Worm (Caenorhabditis elegans): ENCODE data around the gene aps-1.
"Not testable (repeated sequence)": the region's sequence is repeated elsewhere in the genome, so short reads cannot be mapped to it uniquely, and the experiment has no call there.

aps-1 gene

ce11 chrV:6034714-6035113 is 16.9 kb downstream of the aps-1 start, which contains the start of gene dhs-17:
Gene dhs-17, minus strand, starts transcription at chrV:6034814.
- no peak for TF ChIP-seq R02D3.7 (tag; optimal IDR thresholded peaks at IDR 0.05)
- TF ChIP-seq sma-9 (GFP tag; optimal IDR thresholded peaks at IDR 0.05) = no peak
- TF ChIP-seq sma-9 (tag; optimal IDR thresholded peaks at IDR 0.05) = no peak
- no peak for TF ChIP-seq nhr-23 (tag; optimal IDR thresholded peaks at IDR 0.05)
- no peak for TF ChIP-seq ZK546.5 (tag; optimal IDR thresholded peaks at IDR 0.05)
- TF ChIP-seq peb-1 (tag; optimal IDR thresholded peaks at IDR 0.05) = no peak
- TF ChIP-seq nhr-21 (tag; optimal IDR thresholded peaks at IDR 0.05) = no peak
- TF ChIP-seq nhr-25 (tag; optimal IDR thresholded peaks at IDR 0.05) = no peak
- TF ChIP-seq nhr-10 (tag; optimal IDR thresholded peaks at IDR 0.05) = no peak
- no peak for TF ChIP-seq lin-13 (GFP tag; optimal IDR thresholded peaks at IDR 0.05)
- no peak for TF ChIP-seq mab-5 (tag; optimal IDR thresholded peaks at IDR 0.05)
- no peak for TF ChIP-seq nhr-12 (tag; optimal IDR thresholded peaks at IDR 0.05)
- TF ChIP-seq sem-4 (tag; optimal IDR thresholded peaks at IDR 0.05) = no peak
- TF ChIP-seq mdl-1 (tag; optimal IDR thresholded peaks at IDR 0.05) = no peak

DNA sequence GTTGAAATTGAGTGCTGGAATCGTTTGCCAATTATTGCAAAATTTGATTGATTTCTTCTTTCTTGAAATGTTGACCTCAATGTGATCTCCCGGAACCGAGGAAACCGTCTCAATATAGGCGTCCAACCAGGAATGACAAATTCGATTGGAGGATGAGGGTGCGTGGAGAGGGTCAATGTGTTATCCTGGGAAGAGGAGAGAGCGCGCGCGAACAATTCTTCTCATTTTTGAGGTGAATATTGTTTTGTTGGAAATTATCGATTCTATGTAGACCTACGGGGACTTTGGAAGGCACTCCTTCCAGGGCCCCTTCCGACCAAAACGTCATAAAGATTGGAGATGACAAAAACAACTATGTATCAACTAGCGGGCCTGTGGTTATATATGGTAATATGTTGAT is 18.8 kb downstream of the aps-1 start:
- TF ChIP-seq elt-1 (tag; optimal IDR thresholded peaks at IDR 0.05) (no peak), nhr-11 (tag; optimal IDR thresholded peaks at IDR 0.05) (no peak), nhr-25 (tag; optimal IDR thresholded peaks at IDR 0.05) (no peak), ztf-1 (GFP tag; conservative IDR thresholded peaks at IDR 0.05) (no peak), ztf-4 (tag; optimal IDR thresholded peaks at IDR 0.05) (no peak), peb-1 (tag; optimal IDR thresholded peaks at IDR 0.05) (no peak), dmd-4 (tag; optimal IDR thresholded peaks at IDR 0.05) (no peak), unc-55 (GFP tag; optimal IDR thresholded peaks at IDR 0.05) (no peak), aly-2 (tag; optimal IDR thresholded peaks at IDR 0.05) (no peak), nhr-77 (tag; optimal IDR thresholded peaks at IDR 0.05) (no peak), ceh-82 (tag; optimal IDR thresholded peaks at IDR 0.05) (no peak), ceh-16 (tag; optimal IDR thresholded peaks at IDR 0.05) (no peak), zag-1 (tag; optimal IDR thresholded peaks at IDR 0.05) (no peak), nhr-10 (tag; optimal IDR thresholded peaks at IDR 0.05) (no peak)

DNA sequence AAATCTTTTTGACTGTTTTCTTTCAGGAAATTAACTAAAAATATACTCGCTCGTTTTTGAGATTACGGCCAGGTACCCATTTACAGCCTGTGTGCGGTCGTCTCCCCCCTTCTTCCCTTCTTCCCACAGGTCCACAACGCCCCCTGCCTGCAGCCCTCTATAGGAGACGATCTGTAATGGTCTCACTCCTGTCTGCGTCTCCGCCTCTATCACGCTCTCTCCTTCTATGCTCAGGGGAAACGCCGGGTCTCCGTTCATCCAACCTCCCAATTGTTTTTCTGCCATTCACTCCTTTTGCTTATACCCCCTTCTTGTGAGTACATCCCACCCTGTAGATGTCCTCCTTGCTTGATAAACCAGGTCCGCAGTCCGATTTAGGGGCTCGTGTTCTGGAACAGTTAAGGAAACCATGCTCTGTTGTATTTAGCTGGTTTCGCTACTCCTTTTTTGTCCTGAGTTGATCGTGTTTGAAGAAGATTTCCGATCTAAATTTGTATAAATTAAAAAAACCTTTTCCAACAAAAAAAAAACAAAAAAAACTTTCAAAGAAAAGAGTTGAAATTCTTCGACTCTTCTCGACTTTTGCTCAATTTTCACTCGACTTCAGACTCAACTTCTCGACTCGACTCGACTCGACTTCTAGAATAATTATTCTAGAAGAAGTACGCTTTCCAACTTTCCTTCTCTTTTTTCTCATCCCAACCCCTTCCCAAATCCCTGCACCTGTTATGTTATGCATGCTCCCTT is 20.8 kb downstream of the aps-1 start, which contains the start of gene F29G9.1:
Gene F29G9.1 (plus strand): TSS at position 697 of the 747 bp plus-strand sequence.
- not testable (repeated sequence) for TF ChIP-seq ceh-16, C34F6.9, zag-1 (tag; optimal IDR thresholded peaks at IDR 0.05)

- TF ChIP-seq ztf-1 (GFP tag; conservative IDR thresholded peaks at IDR 0.05) (no peak), nhr-21 (tag; optimal IDR thresholded peaks at IDR 0.05) (no peak), nhr-11 (tag; optimal IDR thresholded peaks at IDR 0.05) (no peak), aly-2 (tag; optimal IDR thresholded peaks at IDR 0.05) (no peak), ztf-11 (tag; optimal IDR thresholded peaks at IDR 0.05) (no peak), nhr-77 (tag; optimal IDR thresholded peaks at IDR 0.05) (no peak), lsy-2 (tag; optimal IDR thresholded peaks at IDR 0.05) (no peak), elt-3 (tag; optimal IDR thresholded peaks at IDR 0.05) (no peak), ama-1 (optimal IDR thresholded peaks at IDR 0.05) (no peak)
Measured at ce11 chrV:6041375-6041774, 23.6 kb downstream of the aps-1 start, which contains the start of gene R01B10.2. Gene R01B10.2, minus strand, starts transcription at chrV:6041475.

- TF ChIP-seq ama-1 (optimal IDR thresholded peaks at IDR 0.05) (peak; percentile 40), C34F6.9 (tag; optimal IDR thresholded peaks at IDR 0.05) (peak; percentile 69), alr-1 (tag; optimal IDR thresholded peaks at IDR 0.05) (no peak), nhr-237 (tag; optimal IDR thresholded peaks at IDR 0.05) (no peak), lin-13 (GFP tag; optimal IDR thresholded peaks at IDR 0.05) (peak; percentile 43), egl-27 (tag; optimal IDR thresholded peaks at IDR 0.05) (peak; percentile 35), nhr-11 (tag; optimal IDR thresholded peaks at IDR 0.05) (no peak), sma-9 (GFP tag; optimal IDR thresholded peaks at IDR 0.05) (peak; percentile 62), sma-9 (tag; optimal IDR thresholded peaks at IDR 0.05) (no peak), nhr-6 (tag; optimal IDR thresholded peaks at IDR 0.05) (no peak), nhr-10 (tag; optimal IDR thresholded peaks at IDR 0.05) (no peak), gmeb-1 (tag; optimal IDR thresholded peaks at IDR 0.05) (peak; percentile 83), lin-11 (tag; optimal IDR thresholded peaks at IDR 0.05) (no peak), nhr-23 (tag; optimal IDR thresholded peaks at IDR 0.05) (no peak), elt-3 (tag; optimal IDR thresholded peaks at IDR 0.05) (no peak), fos-1 (tag; optimal IDR thresholded peaks at IDR 0.05) (peak; percentile 76), peb-1 (tag; optimal IDR thresholded peaks at IDR 0.05) (no peak), blmp-1 (tag; optimal IDR thresholded peaks at IDR 0.05; ENCODE audit: insufficient read depth) (no peak), crh-2 (tag; optimal IDR thresholded peaks at IDR 0.05) (peak; percentile 71), ztf-4 (tag; optimal IDR thresholded peaks at IDR 0.05) (no peak), aly-2 (tag; optimal IDR thresholded peaks at IDR 0.05) (no peak), elt-1 (tag; optimal IDR thresholded peaks at IDR 0.05) (no peak), mab-5 (tag; optimal IDR thresholded peaks at IDR 0.05) (no peak), unc-39 (tag; optimal IDR thresholded peaks at IDR 0.05) (no peak), sem-4 (tag; optimal IDR thresholded peaks at IDR 0.05) (no peak)
Measured at ce11 chrV:6043275-6044271, 25.8 kb downstream of the aps-1 start, which contains the start of gene cpi-2. Gene cpi-2, plus strand, starts transcription at chrV:6044062.
